Fruit fly (Drosophila melanogaster): ENCODE data around the gene spirit.

spirit gene

DNA sequence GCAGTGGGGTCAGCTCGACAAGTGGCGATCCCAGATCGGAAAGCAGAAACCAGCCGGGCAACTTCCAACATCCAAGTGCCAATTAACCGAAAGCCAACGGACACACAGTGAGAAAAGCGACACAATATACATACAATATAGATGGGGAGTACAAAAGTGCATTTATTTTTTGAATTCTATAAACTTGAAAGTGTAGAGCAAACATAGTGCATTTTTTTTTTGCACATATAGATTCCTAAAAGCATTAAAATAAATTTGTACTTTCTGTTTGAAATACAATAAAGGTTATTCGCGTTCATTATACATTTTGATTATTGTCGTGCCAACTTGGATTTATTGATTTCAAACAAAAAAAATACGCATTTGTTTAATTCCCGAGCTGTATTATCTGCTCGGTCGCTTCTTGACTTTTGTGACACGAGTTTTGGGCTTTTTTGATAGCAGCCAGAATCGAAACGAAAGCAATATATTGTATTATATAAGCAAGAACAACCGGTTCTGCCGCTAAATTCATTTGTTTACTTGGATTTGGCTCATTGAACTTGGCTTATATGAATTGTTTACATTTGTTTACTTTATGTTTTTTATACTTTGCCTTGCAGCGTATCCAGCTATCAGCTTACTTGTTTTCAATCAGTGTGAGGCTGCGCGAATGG is at the start of gene spirit:
spirit (minus strand) TSS at position 655 of the 656 bp plus-strand sequence.
- no peak for TF ChIP-seq usp (GFP tag; optimal IDR thresholded peaks at IDR 0.05)
- TF ChIP-seq psq (optimal IDR thresholded peaks at IDR 0.05): no peak
- TF ChIP-seq CG8478 (optimal IDR thresholded peaks at IDR 0.05): no peak
- no peak for TF ChIP-seq pan (optimal IDR thresholded peaks at IDR 0.05)
- TF ChIP-seq Dll (optimal IDR thresholded peaks at IDR 0.05): no peak
- TF ChIP-seq EcR (GFP tag; optimal IDR thresholded peaks at IDR 0.05): no peak

DNA sequence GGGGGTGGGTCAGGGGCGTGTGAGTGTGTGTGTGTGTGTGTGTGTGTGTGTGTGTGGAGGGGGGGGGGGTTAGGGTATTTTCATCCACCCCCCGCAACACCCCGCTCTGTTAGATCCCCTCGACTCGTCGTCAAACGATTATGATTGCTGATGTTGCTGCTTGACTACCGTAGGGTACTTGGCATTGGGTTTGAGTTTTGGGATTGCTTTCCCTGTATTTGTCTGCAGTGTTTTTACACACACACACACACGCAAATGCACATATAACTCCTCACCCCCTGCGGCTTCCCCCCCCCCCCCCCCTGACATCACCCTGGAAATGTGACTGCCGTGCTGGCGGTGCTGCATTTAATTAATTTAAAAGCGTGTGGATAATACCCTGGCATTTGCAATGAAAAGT is 49.0 kb upstream of the spirit start:
- TF ChIP-seq usp (GFP tag; optimal IDR thresholded peaks at IDR 0.05) (no peak), CG8478 (optimal IDR thresholded peaks at IDR 0.05) (no peak), EcR (GFP tag; optimal IDR thresholded peaks at IDR 0.05) (no peak), Dll (optimal IDR thresholded peaks at IDR 0.05) (no peak), pan (optimal IDR thresholded peaks at IDR 0.05) (no peak), psq (optimal IDR thresholded peaks at IDR 0.05) (no peak)

DNA sequence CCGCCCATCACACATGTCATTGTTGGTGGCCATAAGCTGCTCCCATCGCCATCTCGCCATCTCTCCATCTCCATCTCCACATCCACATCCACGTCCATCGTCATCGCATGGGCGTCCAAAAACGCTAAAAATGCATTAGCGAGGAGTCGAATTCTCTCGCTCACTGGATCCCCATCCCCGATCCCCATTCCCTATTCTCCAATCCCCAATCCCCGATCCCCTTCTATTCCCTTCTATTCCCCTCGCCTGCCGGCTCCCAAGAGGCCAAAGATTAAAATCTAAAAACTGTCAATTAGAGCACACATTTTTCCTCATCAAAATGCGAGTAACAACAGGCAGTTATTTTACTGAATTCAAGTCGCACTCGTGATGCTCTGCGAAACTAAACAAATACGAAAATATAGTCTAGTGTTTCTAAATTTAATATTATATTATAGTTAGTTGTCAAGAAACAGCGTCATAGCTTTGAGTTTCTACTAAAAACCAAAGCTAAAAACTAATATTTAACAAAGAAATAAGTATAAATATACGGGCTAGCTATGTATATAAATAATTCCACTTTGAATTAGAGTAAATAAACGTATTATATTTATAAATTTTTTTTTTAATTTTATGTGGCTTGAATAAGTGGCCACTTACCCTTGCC is 43.5 kb upstream of the spirit start:
- no peak for TF ChIP-seq CG8478 (optimal IDR thresholded peaks at IDR 0.05)
- TF ChIP-seq psq (optimal IDR thresholded peaks at IDR 0.05): no peak
- TF ChIP-seq pan (optimal IDR thresholded peaks at IDR 0.05): no peak
- TF ChIP-seq Dll (optimal IDR thresholded peaks at IDR 0.05): no peak
- TF ChIP-seq EcR (GFP tag; optimal IDR thresholded peaks at IDR 0.05): no peak
- TF ChIP-seq usp (GFP tag; optimal IDR thresholded peaks at IDR 0.05): no peak

DNA sequence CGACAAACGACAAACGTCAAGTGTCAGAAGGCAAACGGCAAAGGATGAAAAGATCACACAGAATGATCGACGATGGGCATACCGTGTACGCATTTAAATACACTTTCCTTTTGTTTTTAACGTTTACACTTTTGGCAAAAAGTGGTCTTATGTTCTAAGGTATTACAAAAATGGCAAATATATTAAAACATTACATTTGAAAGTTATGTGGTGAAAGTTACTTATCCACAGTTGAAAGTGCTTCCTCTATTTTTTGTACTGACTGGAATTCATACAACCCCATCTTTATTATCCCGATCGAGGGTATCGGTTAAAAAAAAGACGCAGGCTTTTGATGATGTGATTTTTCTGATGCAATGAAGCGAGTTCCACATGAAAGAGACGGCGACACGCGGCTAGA is 42.9 kb upstream of the spirit start:
- TF ChIP-seq Dll (optimal IDR thresholded peaks at IDR 0.05): no peak
- no peak for TF ChIP-seq psq (optimal IDR thresholded peaks at IDR 0.05)
- no peak for TF ChIP-seq EcR (GFP tag; optimal IDR thresholded peaks at IDR 0.05)
- TF ChIP-seq usp (GFP tag; optimal IDR thresholded peaks at IDR 0.05): no peak
- TF ChIP-seq CG8478 (optimal IDR thresholded peaks at IDR 0.05): no peak

DNA sequence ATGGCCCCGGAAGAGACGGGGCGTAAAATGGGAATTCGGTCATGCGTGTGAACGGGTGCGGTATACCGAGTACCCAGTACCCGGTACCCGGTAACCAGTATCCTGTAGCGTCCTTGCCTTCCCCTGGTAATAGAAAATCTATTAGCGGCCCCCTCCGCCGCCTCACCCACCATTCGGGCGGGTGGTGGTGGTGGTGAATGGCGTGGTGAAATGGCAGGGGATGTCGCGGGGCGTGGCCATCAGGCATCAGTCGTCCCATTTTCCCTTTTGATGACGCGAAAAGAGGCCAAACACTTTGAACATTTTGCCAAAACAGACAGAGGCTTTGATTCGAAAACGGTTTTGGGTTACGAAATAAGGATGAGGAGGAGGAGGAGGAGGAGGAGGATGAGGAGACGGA is 34.5 kb upstream of the spirit start:
- TF ChIP-seq pan (optimal IDR thresholded peaks at IDR 0.05) (no peak), EcR (GFP tag; optimal IDR thresholded peaks at IDR 0.05) (no peak), psq (optimal IDR thresholded peaks at IDR 0.05) (no peak), CG8478 (optimal IDR thresholded peaks at IDR 0.05) (no peak), usp (GFP tag; optimal IDR thresholded peaks at IDR 0.05) (no peak), Dll (optimal IDR thresholded peaks at IDR 0.05) (no peak)

DNA sequence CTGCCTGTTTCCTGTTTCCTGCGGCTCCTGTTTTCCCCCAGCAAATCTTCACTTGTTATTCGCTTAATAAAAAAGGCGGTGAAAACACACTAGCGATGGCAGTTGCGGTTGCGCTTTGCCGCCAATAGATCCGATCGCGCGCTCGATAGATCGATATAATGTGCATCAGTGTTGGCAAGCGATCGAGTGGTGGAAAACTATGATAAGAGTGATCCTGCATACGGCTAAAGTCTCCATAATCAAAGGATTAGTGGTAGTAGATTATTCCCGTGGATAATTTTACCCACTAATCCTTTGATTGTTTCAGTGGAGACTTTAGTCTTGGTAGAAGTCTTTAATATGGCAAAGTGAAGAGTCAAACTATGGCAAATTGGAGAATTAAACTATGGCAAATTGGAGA is 32.8 kb upstream of the spirit start, which contains the start of gene Caf1-180:
Caf1-180 (minus strand) TSS at position 99 of the 400 bp plus-strand sequence.
- TF ChIP-seq Dll (optimal IDR thresholded peaks at IDR 0.05) (no peak), pan (optimal IDR thresholded peaks at IDR 0.05) (no peak), usp (GFP tag; optimal IDR thresholded peaks at IDR 0.05) (no peak), psq (optimal IDR thresholded peaks at IDR 0.05) (no peak), EcR (GFP tag; optimal IDR thresholded peaks at IDR 0.05) (no peak), CG8478 (optimal IDR thresholded peaks at IDR 0.05) (no peak)

DNA sequence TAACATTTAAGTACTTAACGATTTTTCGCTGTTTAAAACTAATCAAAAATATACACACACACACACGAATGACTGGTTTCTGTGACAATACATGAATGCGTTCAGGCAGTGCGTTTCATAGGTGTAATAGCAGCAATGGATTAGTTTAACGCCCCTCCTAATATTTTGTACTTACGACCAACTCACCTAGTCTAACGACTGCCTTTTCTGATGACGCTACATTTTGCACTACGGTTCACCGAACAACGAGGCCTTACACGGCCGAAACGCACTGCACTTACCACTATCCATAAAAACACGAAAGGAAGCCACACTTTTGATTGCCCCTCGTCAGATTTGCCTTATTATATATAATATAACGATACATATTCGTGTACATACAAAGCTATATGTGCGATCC is 27.8 kb upstream of the spirit start:
- TF ChIP-seq pan (optimal IDR thresholded peaks at IDR 0.05) (no peak), CG8478 (optimal IDR thresholded peaks at IDR 0.05) (no peak), Dll (optimal IDR thresholded peaks at IDR 0.05) (no peak), psq (optimal IDR thresholded peaks at IDR 0.05) (no peak), usp (GFP tag; optimal IDR thresholded peaks at IDR 0.05) (no peak), EcR (GFP tag; optimal IDR thresholded peaks at IDR 0.05) (no peak)

DNA sequence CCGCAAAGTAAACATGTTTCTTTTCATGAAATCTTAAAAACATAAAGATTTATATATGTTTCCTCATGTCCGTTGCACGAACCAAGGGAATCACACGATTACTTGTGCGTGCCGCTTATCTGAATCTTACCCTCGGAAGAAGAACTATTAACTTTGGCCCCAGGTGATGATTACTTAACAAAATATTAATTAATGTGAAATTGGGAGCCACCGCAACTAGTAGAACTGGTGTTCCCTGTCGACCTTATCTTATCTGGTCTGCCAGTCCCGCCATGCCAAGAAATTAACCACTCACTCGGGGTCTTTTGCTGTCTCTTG is 19.7 kb upstream of the spirit start:
- no peak for TF ChIP-seq psq (optimal IDR thresholded peaks at IDR 0.05)
- TF ChIP-seq Dll (optimal IDR thresholded peaks at IDR 0.05): no peak
- no peak for TF ChIP-seq pan (optimal IDR thresholded peaks at IDR 0.05)
- TF ChIP-seq usp (GFP tag; optimal IDR thresholded peaks at IDR 0.05): no peak
- TF ChIP-seq EcR (GFP tag; optimal IDR thresholded peaks at IDR 0.05): no peak

DNA sequence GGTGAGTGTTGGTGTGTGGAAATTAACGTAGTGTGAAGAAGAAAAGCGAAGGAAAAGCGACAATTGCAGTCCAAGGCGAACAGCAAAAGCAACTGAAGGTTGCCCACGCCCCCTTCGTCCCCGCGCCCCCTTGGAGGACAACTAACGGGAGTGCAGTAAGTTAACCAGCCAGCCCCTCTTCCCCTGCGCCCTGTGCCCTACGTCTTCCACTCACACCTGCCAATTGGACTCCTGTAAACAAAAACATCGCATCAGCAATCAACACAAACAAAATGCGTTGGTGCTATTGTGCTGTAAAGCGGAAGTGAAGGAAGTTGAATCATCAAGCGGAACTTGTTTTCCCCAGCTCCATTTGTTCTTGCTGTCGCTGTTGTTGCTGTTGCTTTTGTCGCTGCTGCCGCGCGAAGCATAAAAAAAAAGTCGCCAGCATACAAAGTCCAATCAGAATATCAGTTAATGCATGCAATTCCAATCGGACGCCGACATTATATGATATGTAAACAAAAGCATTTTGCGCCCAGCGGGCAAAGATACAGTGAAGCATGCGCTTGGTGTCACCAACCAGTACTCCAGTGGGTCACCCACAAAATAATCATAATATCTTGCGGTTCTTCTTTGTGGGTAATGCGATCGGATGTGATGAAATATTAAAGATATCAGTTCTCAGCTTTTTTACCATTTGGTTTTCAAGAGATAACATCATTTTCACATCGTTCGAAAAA is 19.2 kb upstream of the spirit start:
- TF ChIP-seq pan (optimal IDR thresholded peaks at IDR 0.05) (no peak), psq (optimal IDR thresholded peaks at IDR 0.05) (no peak), CG8478 (optimal IDR thresholded peaks at IDR 0.05) (no peak), EcR (GFP tag; optimal IDR thresholded peaks at IDR 0.05) (no peak), Dll (optimal IDR thresholded peaks at IDR 0.05) (no peak), usp (GFP tag; optimal IDR thresholded peaks at IDR 0.05) (no peak)

DNA sequence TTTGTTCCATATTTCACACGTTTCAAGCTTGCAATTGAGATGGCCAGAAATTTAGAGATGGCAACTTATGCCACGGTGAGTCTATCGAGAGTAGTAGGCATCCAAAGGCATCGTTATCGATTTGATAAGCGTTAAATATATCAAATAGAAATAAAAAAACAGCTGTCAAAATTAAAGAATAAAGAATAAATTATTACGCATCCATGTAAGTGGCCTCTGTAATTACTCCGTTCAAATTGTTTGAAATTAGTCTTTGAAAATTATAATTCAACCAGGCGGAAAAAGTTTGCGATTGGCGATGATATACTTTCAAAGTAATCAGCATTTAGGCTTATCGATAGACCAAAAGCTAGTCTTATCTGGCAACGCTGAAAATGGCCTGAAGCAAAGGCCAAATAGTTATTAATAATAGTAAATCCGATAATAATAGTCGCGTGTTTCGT is 18.3 kb upstream of the spirit start, which contains the start of the genes CG12659 and Crag:
CG12659 (minus strand) TSS at position 45 of the 443 bp plus-strand sequence.
Crag (plus strand) TSS at position 347 of the 443 bp plus-strand sequence.
- no peak for TF ChIP-seq EcR (GFP tag; optimal IDR thresholded peaks at IDR 0.05)
- no peak for TF ChIP-seq CG8478 (optimal IDR thresholded peaks at IDR 0.05)
- TF ChIP-seq usp (GFP tag; optimal IDR thresholded peaks at IDR 0.05): no peak
- TF ChIP-seq pan (optimal IDR thresholded peaks at IDR 0.05): no peak
- TF ChIP-seq psq (optimal IDR thresholded peaks at IDR 0.05): no peak
- no peak for TF ChIP-seq Dll (optimal IDR thresholded peaks at IDR 0.05)

DNA sequence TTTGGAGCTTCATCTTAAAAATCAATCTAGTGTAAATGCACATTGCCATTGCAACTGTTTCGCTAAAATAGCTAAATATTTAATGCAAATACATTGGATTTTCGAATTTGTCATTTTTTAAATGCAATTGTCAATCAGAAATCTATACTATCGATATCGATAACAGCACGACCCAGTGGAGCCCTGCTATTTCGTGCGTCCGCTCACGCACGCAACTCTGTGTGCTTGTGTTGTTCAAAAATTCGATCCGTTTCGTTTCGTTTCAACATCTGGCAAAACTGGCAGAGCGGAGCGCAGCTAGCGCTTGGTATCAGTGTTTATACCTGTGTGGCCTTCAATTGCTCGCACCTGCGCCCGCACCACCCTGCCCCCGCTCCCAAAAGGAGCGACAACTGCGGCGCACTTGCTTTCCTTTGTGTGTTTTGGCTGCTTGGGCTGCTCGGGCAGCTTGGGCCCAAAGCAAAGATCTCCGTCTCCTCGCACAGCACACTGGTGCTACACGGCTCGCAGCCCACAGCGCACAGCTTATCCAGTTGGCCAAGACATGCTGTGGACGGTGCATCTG is 15.3 kb upstream of the spirit start, which contains the start of gene CG12081:
CG12081 (plus strand) TSS at position 205 of the 565 bp plus-strand sequence.
- no peak for TF ChIP-seq Dll (optimal IDR thresholded peaks at IDR 0.05)
- TF ChIP-seq psq (optimal IDR thresholded peaks at IDR 0.05): no peak
- no peak for TF ChIP-seq CG8478 (optimal IDR thresholded peaks at IDR 0.05)
- no peak for TF ChIP-seq pan (optimal IDR thresholded peaks at IDR 0.05)
